Worm (Caenorhabditis elegans) whole organism, L4 larva: ENCODE results near the gene srx-137.

Experiments
- T20F7.1 ChIP-seq: fragments of 200-800 bp; sonication (Bioruptor generic); optimal IDR thresholded peaks from 2 replicates; lab custom pipeline; 2018; ENCODE audit warnings: mild to moderate bottlenecking, missing genetic modification characterization, missing compliant biosample characterization
- ama-1 ChIP-seq: fragments of 150-350 bp; optimal IDR thresholded peaks from 2 replicates; lab custom pipeline; 2014; ENCODE audit warnings: inconsistent platforms, mixed read lengths
- ces-1 ChIP-seq: fragments of 150-350 bp; sonication (generic microtip); optimal IDR thresholded peaks from 4 replicates; lab custom pipeline; 2014; ENCODE audit warnings: missing biosample characterization, missing genetic modification reagents, missing genetic modification characterization
- ctbp-1 ChIP-seq: fragments of 200-800 bp; sonication (Bioruptor generic); IDR thresholded peaks from 2 replicates; pipeline ENCODE4 v1.3.6; 2022; ENCODE audit warnings: missing genetic modification reagents, missing genetic modification characterization, missing compliant biosample characterization
- fkh-10 ChIP-seq: fragments of 150-350 bp; optimal IDR thresholded peaks from 2 replicates; lab custom pipeline; 2014; ENCODE audit warnings: missing biosample characterization, missing genetic modification reagents, missing genetic modification characterization
- lin-38 ChIP-seq: fragments of 200-800 bp; sonication (Bioruptor generic); IDR thresholded peaks from 2 replicates; pipeline ENCODE4 v1.3.6; 2022; ENCODE audit warnings: missing genetic modification reagents, missing genetic modification characterization, missing compliant biosample characterization
- lir-3 ChIP-seq: sonication (generic microtip); optimal IDR thresholded peaks from 2 replicates; lab custom pipeline; 2016; ENCODE audit warnings: mild to moderate bottlenecking, missing genetic modification characterization, missing compliant biosample characterization
- madf-9 ChIP-seq: fragments of 200-800 bp; sonication (Bioruptor generic); conservative IDR thresholded peaks from 2 replicates; pipeline ENCODE4 v1.3.6; 2022; ENCODE audit warnings: missing genetic modification reagents, missing genetic modification characterization, missing compliant biosample characterization
- nhr-76 ChIP-seq: fragments of 150-350 bp; optimal IDR thresholded peaks from 2 replicates; lab custom pipeline; 2014; ENCODE audit warnings: missing biosample characterization, missing genetic modification characterization
- pha-4 ChIP-seq, 2 experiments: fragments of 150-350 bp in 1 of 2; fragments of 200-800 bp in 1 of 2; sonication (Bioruptor generic) in 1 of 2; IDR thresholded peaks in 1 of 2; optimal IDR thresholded peaks in 1 of 2; 2 replicates each; pipeline versions ENCODE4 v1.3.6 to Lab custom; 2014 to 2022; ENCODE audit warnings: missing genetic modification characterization in 2 of 2, missing genetic modification reagents in 2 of 2, missing biosample characterization in 1 of 2, missing compliant biosample characterization in 1 of 2
- pqm-1 ChIP-seq: sonication (generic microtip); optimal IDR thresholded peaks from 2 replicates; lab custom pipeline; 2017; ENCODE audit warnings: missing biosample characterization, missing genetic modification characterization
- unc-62 ChIP-seq, 3 experiments: fragments of 150-350 bp in 1 of 3; sonication (generic microtip); optimal IDR thresholded peaks in 2 of 3; peaks in 1 of 3; 1 replicate in 1 of 3; 2 replicates in 2 of 3; lab custom pipeline; 2014 to 2017; ENCODE audit warnings: missing biosample characterization in 3 of 3, missing genetic modification characterization in 3 of 3, missing genetic modification reagents in 3 of 3, missing genotype in 1 of 3
- zag-1 ChIP-seq: fragments of 150-350 bp; optimal IDR thresholded peaks from 2 replicates; lab custom pipeline; 2014; ENCODE audit warnings: missing biosample characterization, missing genetic modification characterization

DNA sequence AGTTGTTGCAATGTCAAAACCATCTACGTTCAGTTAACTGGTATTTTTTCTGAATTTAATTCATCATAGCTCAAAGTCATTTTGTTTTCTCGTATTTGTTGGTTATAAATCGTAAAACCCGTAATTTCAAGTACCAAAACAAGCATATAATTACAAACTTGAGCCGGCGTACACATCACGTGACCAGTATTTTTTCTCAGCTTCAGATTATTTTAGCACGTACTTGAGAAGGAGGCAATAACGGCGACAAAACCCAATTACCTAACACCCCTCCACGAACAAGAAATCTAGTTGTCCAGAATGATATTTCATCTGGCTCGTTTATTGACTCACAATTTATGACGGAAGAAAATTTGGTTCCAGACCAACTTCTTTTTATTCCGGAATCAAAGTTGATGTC lies 3.7 kb upstream of the srx-137 start, which contains the start of gene srx-135:
- TF ChIP-seq nhr-76 (tag; lab: Kevin White, UChicago), result no peak
- no peak for TF ChIP-seq fkh-10 (GFP tag; lab: Kevin White, UChicago)
- TF ChIP-seq zag-1 (tag; lab: Kevin White, UChicago), result no peak
- TF ChIP-seq lin-38, result no peak
- no peak for TF ChIP-seq ctbp-1 (GFP tag; lab: Robert Waterston, UW)
- no peak for TF ChIP-seq ama-1 (lab: Kevin White, UChicago)
- TF ChIP-seq lir-3 (tag; lab: Kevin White, UChicago), result no peak
- TF ChIP-seq pha-4 (GFP tag; IDR thresholded peaks at IDR 0.05; lab: Robert Waterston, UW), result no peak
- no peak for TF ChIP-seq pha-4 (tag; optimal IDR thresholded peaks at IDR 0.05; lab: Kevin White, UChicago)
- TF ChIP-seq madf-9 (GFP tag; lab: Robert Waterston, UW), result no peak
- no peak for TF ChIP-seq ces-1 (GFP tag; lab: Kevin White, UChicago)
- TF ChIP-seq unc-62 (GFP tag; optimal IDR thresholded peaks at IDR 0.05 in 1 of 2; lab: Kevin White, UChicago), result no peak
- TF ChIP-seq unc-62 (tag; optimal IDR thresholded peaks at IDR 0.05; lab: Kevin White, UChicago), result no peak
- no peak for TF ChIP-seq T20F7.1 (GFP tag; lab: Kevin White, UChicago)
- TF ChIP-seq pqm-1 (tag; lab: Kevin White, UChicago), result no peak
